Worm (Caenorhabditis elegans) whole organism, L2 larva: ENCODE results near the gene Y67D8C.9.

Experiments used
- aly-2 ChIP-seq: fragments of 150-350 bp; optimal IDR thresholded peaks from 2 replicates; lab custom pipeline; 2014; ENCODE audit warnings: missing biosample characterization, missing genetic modification characterization
- nhr-11 ChIP-seq: fragments of 150-350 bp; optimal IDR thresholded peaks from 2 replicates; lab custom pipeline; 2014; ENCODE audit warnings: missing biosample characterization, missing genetic modification characterization
- peb-1 ChIP-seq: fragments of 150-350 bp; optimal IDR thresholded peaks from 2 replicates; lab custom pipeline; 2014; ENCODE audit warnings: missing biosample characterization, missing genetic modification characterization
- ztf-4 ChIP-seq: fragments of 150-350 bp; optimal IDR thresholded peaks from 2 replicates; lab custom pipeline; 2014; ENCODE audit warnings: missing biosample characterization, missing genetic modification characterization

DNA sequence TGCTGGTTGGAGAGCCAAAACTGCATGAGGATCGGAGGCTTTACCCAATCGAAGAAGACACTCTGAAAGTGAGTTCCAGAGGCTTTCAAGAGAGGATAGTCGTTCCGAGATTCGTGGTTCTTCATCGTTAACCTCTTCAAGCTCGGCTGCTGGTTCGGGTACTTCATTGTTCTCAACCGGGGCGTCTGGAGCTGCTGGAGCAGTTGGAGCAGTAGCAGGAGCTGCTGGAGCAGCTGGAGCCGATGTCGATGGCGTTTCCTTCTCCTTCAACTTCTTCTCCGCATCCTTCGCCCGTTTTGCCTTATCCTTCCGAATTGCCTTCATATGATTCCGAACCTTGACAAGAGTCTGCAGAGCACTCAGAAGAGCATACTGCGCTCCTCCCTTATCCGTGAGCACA lies 51.4 kb downstream of the Y67D8C.9 start:
- TF ChIP-seq peb-1, result no peak
- no peak for TF ChIP-seq ztf-4 (tag; lab: Kevin White, UChicago)
- TF ChIP-seq nhr-11 (tag; lab: Kevin White, UChicago), result no peak
- no peak for TF ChIP-seq aly-2 (tag; lab: Kevin White, UChicago)
